Fruit fly (Drosophila melanogaster) whole organism, embryonic: ENCODE results near the gene Non3.

Source experiments
- Aef1 ChIP-seq: fragments of 200-800 bp; sonication (Bioruptor generic); IDR thresholded peaks from 3 replicates; pipeline ENCODE4 v1.3.6; 2022; ENCODE audit warnings: missing biosample characterization, missing genetic modification characterization
- BtbVII ChIP-seq: fragments of 200-800 bp; sonication (Bioruptor generic); optimal IDR thresholded peaks from 3 replicates; lab custom pipeline; 2017; ENCODE audit warnings: missing biosample characterization, mild to moderate bottlenecking, missing genetic modification characterization
- CG10267 ChIP-seq: fragments of 200-800 bp; sonication (Bioruptor generic); optimal IDR thresholded peaks from 2 replicates; lab custom pipeline; 2018; ENCODE audit warnings: missing biosample characterization, mild to moderate bottlenecking, missing genetic modification characterization, moderate library complexity
- CG10462 ChIP-seq: fragments of 200-800 bp; sonication (Bioruptor generic); optimal IDR thresholded peaks from 2 replicates; lab custom pipeline; 2016; ENCODE audit warnings: missing biosample characterization, missing genetic modification characterization
- CG12104 ChIP-seq: fragments of 200-800 bp; sonication (Bioruptor generic); optimal IDR thresholded peaks from 3 replicates; lab custom pipeline; 2016; ENCODE audit warnings: missing biosample characterization, missing genetic modification characterization
- CG12299 ChIP-seq: fragments of 200-800 bp; sonication (Bioruptor generic); optimal IDR thresholded peaks from 2 replicates; lab custom pipeline; 2018; ENCODE audit warnings: missing biosample characterization, mild to moderate bottlenecking, missing genetic modification characterization
- CG12942 ChIP-seq: fragments of 200-800 bp; sonication (Bioruptor generic); optimal IDR thresholded peaks from 3 replicates; lab custom pipeline; 2016; ENCODE audit warnings: missing biosample characterization, missing genetic modification characterization
- CG13424 ChIP-seq: fragments of 200-800 bp; sonication (Bioruptor generic); optimal IDR thresholded peaks from 2 replicates; lab custom pipeline; 2019; ENCODE audit warnings: missing biosample characterization, mild to moderate bottlenecking, missing genetic modification characterization, moderate library complexity
- CG13624 ChIP-seq: fragments of 200-800 bp; sonication (Bioruptor generic); optimal IDR thresholded peaks from 2 replicates; lab custom pipeline; 2016; ENCODE audit warnings: missing biosample characterization, missing genetic modification characterization
- CG17361 ChIP-seq: fragments of 200-800 bp; sonication (Bioruptor generic); IDR thresholded peaks from 3 replicates; pipeline ENCODE4 v1.3.6; 2022; ENCODE audit warnings: missing biosample characterization, missing genetic modification characterization
- CG17802 ChIP-seq: fragments of 200-800 bp; sonication (Bioruptor generic); optimal IDR thresholded peaks from 2 replicates; lab custom pipeline; 2018; ENCODE audit warnings: missing biosample characterization, mild to moderate bottlenecking, missing genetic modification characterization, moderate library complexity
- CG18011 ChIP-seq: fragments of 200-800 bp; sonication (Bioruptor generic); optimal IDR thresholded peaks from 2 replicates; lab custom pipeline; 2017; ENCODE audit warnings: missing biosample characterization, missing genetic modification characterization, mild to moderate bottlenecking, moderate library complexity, missing genotype
- CG18619 ChIP-seq: fragments of 200-800 bp; sonication (Bioruptor generic); optimal IDR thresholded peaks from 3 replicates; lab custom pipeline; 2017; ENCODE audit warnings: missing biosample characterization, mild to moderate bottlenecking, missing genetic modification characterization
- CG2678 ChIP-seq: fragments of 200-800 bp; sonication (Bioruptor generic); optimal IDR thresholded peaks from 3 replicates; lab custom pipeline; 2019; ENCODE audit warnings: missing biosample characterization, mild to moderate bottlenecking, missing genetic modification characterization, moderate library complexity
- CG4282 ChIP-seq: fragments of 200-800 bp; sonication (Bioruptor generic); optimal IDR thresholded peaks from 2 replicates; lab custom pipeline; 2016; ENCODE audit warnings: missing biosample characterization, missing genetic modification characterization
- CG4328 ChIP-seq: fragments of 200-800 bp; sonication (Bioruptor generic); optimal IDR thresholded peaks from 3 replicates; lab custom pipeline; 2017; ENCODE audit warnings: missing biosample characterization, missing genetic modification reagents, missing genetic modification characterization
- CG4360 ChIP-seq: fragments of 200-800 bp; sonication (Bioruptor generic); IDR thresholded peaks from 2 replicates; pipeline ENCODE4 v1.3.6; 2022; ENCODE audit warnings: missing biosample characterization, missing genetic modification characterization
- CG4854 ChIP-seq: fragments of 200-800 bp; sonication (Bioruptor generic); optimal IDR thresholded peaks from 2 replicates; lab custom pipeline; 2016; ENCODE audit warnings: missing biosample characterization, missing genetic modification characterization, inconsistent platforms
- CG7556 ChIP-seq: fragments of 200-800 bp; sonication (Bioruptor generic); optimal IDR thresholded peaks from 2 replicates; lab custom pipeline; 2017; ENCODE audit warnings: missing biosample characterization, mild to moderate bottlenecking, missing genetic modification characterization
- CrebB ChIP-seq: fragments of 200-800 bp; sonication (Bioruptor generic); optimal IDR thresholded peaks from 3 replicates; lab custom pipeline; 2018; ENCODE audit warnings: missing biosample characterization, mild to moderate bottlenecking, missing genetic modification characterization
- Dp ChIP-seq: fragments of 200-800 bp; sonication (Bioruptor generic); optimal IDR thresholded peaks from 2 replicates; lab custom pipeline; 2018; ENCODE audit warnings: missing biosample characterization, mild to moderate bottlenecking, missing genetic modification characterization, moderate library complexity
- Hr78 ChIP-seq, 2 experiments: fragments of 200-800 bp in 1 of 2; fragments of >200 bp in 1 of 2; sonication (Bioruptor generic) in 1 of 2; optimal IDR thresholded peaks; 2 replicates each; lab custom pipeline; 2017 to 2019; ENCODE audit warnings: missing biosample characterization in 2 of 2, missing genetic modification characterization in 2 of 2, mild to moderate bottlenecking in 1 of 2, moderate library complexity in 1 of 2
- Mes4 ChIP-seq: fragments of 200-800 bp; sonication (Bioruptor generic); optimal IDR thresholded peaks from 2 replicates; lab custom pipeline; 2016; ENCODE audit warnings: missing biosample characterization, missing genetic modification characterization
- NC2β ChIP-seq: fragments of 200-800 bp; sonication (Bioruptor generic); optimal IDR thresholded peaks from 2 replicates; lab custom pipeline; 2016; ENCODE audit warnings: missing biosample characterization, missing genetic modification characterization
- Nf-YB ChIP-seq: fragments of 200-800 bp; sonication (Bioruptor generic); optimal IDR thresholded peaks from 3 replicates; lab custom pipeline; 2019; ENCODE audit warnings: missing biosample characterization, mild to moderate bottlenecking, missing genetic modification characterization, moderate library complexity
- Stat92E ChIP-seq, 3 experiments: fragments of >200 bp in 2 of 3; fragments of 200-800 bp in 1 of 3; sonication (Bioruptor generic) in 1 of 3; optimal IDR thresholded peaks; 2 replicates each; lab custom pipeline; 2017 to 2019; ENCODE audit warnings: missing biosample characterization in 3 of 3, missing genetic modification characterization in 3 of 3, mild to moderate bottlenecking in 1 of 3, moderate library complexity in 1 of 3
- YL-1 ChIP-seq: fragments of 200-800 bp; sonication (Bioruptor generic); optimal IDR thresholded peaks from 3 replicates; lab custom pipeline; 2017; ENCODE audit warnings: missing biosample characterization, mild to moderate bottlenecking, missing genetic modification characterization
- aop ChIP-seq: fragments of 200-800 bp; sonication (Bioruptor generic); IDR thresholded peaks from 2 replicates; pipeline ENCODE4 v1.3.6; 2022; ENCODE audit warnings: missing biosample characterization, missing genetic modification characterization
- bbx ChIP-seq: fragments of 200-800 bp; sonication (Bioruptor generic); IDR thresholded peaks from 2 replicates; pipeline ENCODE4 v1.3.6; 2022; ENCODE audit warnings: missing biosample characterization, missing genetic modification characterization; ENCODE audit not compliant: partially characterized antibody
- cas ChIP-seq: fragments of 200-800 bp; sonication (Bioruptor generic); IDR thresholded peaks from 2 replicates; pipeline ENCODE4 v1.3.6; 2022; ENCODE audit warnings: missing biosample characterization, missing genetic modification characterization
- chm ChIP-seq: fragments of 200-800 bp; sonication (Bioruptor generic); IDR thresholded peaks from 2 replicates; pipeline ENCODE4 v1.3.6; 2022; ENCODE audit warnings: missing biosample characterization, missing genetic modification characterization
- esg ChIP-seq: fragments of 200-800 bp; sonication (Bioruptor generic); conservative IDR thresholded peaks from 2 replicates; pipeline ENCODE4 v1.3.6; 2022; ENCODE audit warnings: missing biosample characterization, missing genetic modification characterization
- fd96Cb ChIP-seq: fragments of 200-800 bp; sonication (Bioruptor generic); optimal IDR thresholded peaks from 2 replicates; lab custom pipeline; 2018; ENCODE audit warnings: missing biosample characterization, mild to moderate bottlenecking, missing genetic modification characterization, moderate library complexity
- fru ChIP-seq: fragments of >200 bp; optimal IDR thresholded peaks from 2 replicates; lab custom pipeline; 2017
- her ChIP-seq: fragments of 200-800 bp; sonication (Bioruptor generic); optimal IDR thresholded peaks from 2 replicates; lab custom pipeline; 2016; ENCODE audit warnings: missing biosample characterization, missing genetic modification characterization
- jing ChIP-seq: fragments of 200-800 bp; sonication (Bioruptor generic); optimal IDR thresholded peaks from 2 replicates; lab custom pipeline; 2018; ENCODE audit warnings: missing biosample characterization, mild to moderate bottlenecking, missing genetic modification characterization
- lilli ChIP-seq: fragments of 200-800 bp; sonication (Bioruptor generic); optimal IDR thresholded peaks from 3 replicates; lab custom pipeline; 2016; ENCODE audit warnings: missing biosample characterization, missing genetic modification characterization
- nerfin-1 ChIP-seq: fragments of 200-800 bp; sonication (Bioruptor generic); optimal IDR thresholded peaks from 3 replicates; lab custom pipeline; 2019; ENCODE audit warnings: missing biosample characterization, mild to moderate bottlenecking, missing genetic modification characterization, moderate library complexity
- pan ChIP-seq, 4 experiments: fragments of >200 bp in 3 of 4; fragments of 200-800 bp in 1 of 4; sonication (Bioruptor generic) in 1 of 4; optimal IDR thresholded peaks in 3 of 4; IDR thresholded peaks in 1 of 4; 2 replicates each; pipeline versions ENCODE4 v1.3.6 to Lab custom; 2017 to 2022; ENCODE audit warnings: missing biosample characterization in 2 of 4, missing genetic modification characterization in 2 of 4, mixed read lengths in 1 of 4
- pb ChIP-seq: fragments of 200-800 bp; sonication (Bioruptor generic); optimal IDR thresholded peaks from 3 replicates; lab custom pipeline; 2016; ENCODE audit warnings: missing biosample characterization, missing genetic modification characterization
- pum ChIP-seq: fragments of 200-800 bp; sonication (Bioruptor generic); optimal IDR thresholded peaks from 2 replicates; lab custom pipeline; 2016; ENCODE audit warnings: missing biosample characterization, missing genetic modification characterization
- row ChIP-seq: fragments of 200-800 bp; sonication (Bioruptor generic); IDR thresholded peaks from 3 replicates; pipeline ENCODE4 v1.3.6; 2022; ENCODE audit warnings: missing biosample characterization, missing genetic modification characterization
- seq ChIP-seq: fragments of 200-800 bp; sonication (Bioruptor generic); IDR thresholded peaks from 2 replicates; pipeline ENCODE4 v1.3.6; 2022; ENCODE audit warnings: missing biosample characterization, missing genetic modification characterization
- tgo ChIP-seq: fragments of 200-800 bp; sonication (Bioruptor generic); IDR thresholded peaks from 3 replicates; pipeline ENCODE4 v1.3.6; 2022; ENCODE audit warnings: missing biosample characterization, missing genetic modification characterization
- tup ChIP-seq: fragments of 200-800 bp; sonication (Bioruptor generic); optimal IDR thresholded peaks from 2 replicates; lab custom pipeline; 2016; ENCODE audit warnings: missing biosample characterization, mild to moderate bottlenecking, missing genetic modification characterization, moderate library complexity
- unc-4 ChIP-seq: fragments of 200-800 bp; sonication (Bioruptor generic); IDR thresholded peaks from 2 replicates; pipeline ENCODE4 v1.3.6; 2022; ENCODE audit warnings: missing biosample characterization, missing genetic modification characterization; ENCODE audit not compliant: partially characterized antibody
- zfh1 ChIP-seq: fragments of 200-800 bp; sonication (Bioruptor generic); IDR thresholded peaks from 3 replicates; pipeline ENCODE4 v1.3.6; 2022; ENCODE audit warnings: missing biosample characterization, missing genetic modification characterization

Non3 gene

DNA sequence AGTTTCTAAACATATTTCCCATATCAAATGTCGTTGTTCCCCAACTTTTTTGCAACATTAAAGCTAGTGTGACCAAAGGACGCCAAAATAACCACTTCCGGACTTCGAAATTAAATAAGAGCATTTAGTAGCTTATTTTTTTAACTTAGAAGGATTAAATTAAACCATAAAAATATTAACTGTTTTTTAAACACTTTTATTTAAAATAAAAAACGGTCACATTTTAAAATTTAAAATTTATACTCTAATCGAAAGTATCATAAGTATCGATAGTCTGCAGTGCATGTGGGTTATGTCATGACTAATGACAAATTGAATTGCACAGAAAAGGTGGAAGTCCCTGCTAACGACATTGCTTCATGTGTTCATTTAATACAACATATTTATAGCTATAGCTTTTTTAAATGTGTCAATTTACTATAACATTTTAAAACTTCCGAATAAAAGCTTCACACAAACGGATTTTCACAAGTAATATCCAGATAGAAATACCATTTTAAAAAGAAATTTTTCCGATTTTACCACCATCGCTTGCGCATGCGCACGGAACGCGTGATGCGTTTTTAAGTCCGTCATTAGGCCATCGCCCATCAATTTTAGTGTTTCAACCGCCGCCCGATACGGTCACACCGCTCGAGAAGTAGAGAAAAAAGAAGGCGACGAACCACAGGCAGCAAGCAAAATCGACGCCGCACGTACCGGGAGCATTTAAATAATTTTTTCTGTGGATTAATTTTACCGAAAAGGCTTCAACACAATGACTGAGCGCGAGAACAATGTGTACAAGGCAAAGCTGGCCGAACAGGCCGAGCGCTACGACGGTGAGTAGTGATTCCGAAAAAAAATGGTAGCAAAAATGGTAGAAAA lies 18.8 kb downstream of the Non3 start, which contains the start of the genes CG7156 and 14-3-3epsilon (continued):
- TF ChIP-seq CG18011 (GFP tag; lab: Kevin White, UChicago) (peak; percentile 45), zfh1 (GFP tag; lab: Robert Waterston, UW) (0 out of 3 replicates have a peak, but pooled peaks have one; percentile 37), pum (GFP tag; lab: Kevin White, UChicago) (peak; percentile 4), CG17802 (tag; lab: Kevin White, UChicago) (no peak), CG10462 (GFP tag; lab: Kevin White, UChicago) (peak; percentile 11), Mes4 (GFP tag; lab: Kevin White, UChicago) (peak; percentile 14), CG18619 (GFP tag; lab: Kevin White, UChicago) (peak; percentile 29), nerfin-1 (tag; lab: Kevin White, UChicago) (peak; percentile 7), CG4360 (GFP tag; lab: Robert Waterston, UW) (0 out of 2 replicates have a peak, but pooled peaks have one; percentile 24), bbx (GFP tag; lab: Robert Waterston, UW) (peak; percentile 49), cas (no peak), CG4328 (GFP tag; lab: Kevin White, UChicago) (peak; percentile 2), pb (GFP tag; lab: Kevin White, UChicago) (no peak), row (GFP tag; lab: Robert Waterston, UW) (peak; percentile 35), tup (GFP tag; lab: Kevin White, UChicago) (no peak), Dp (peak; percentile 65), tgo (peak; percentile 22; the same call in 1 of the 3 replicates), Nf-YB (GFP tag; lab: Kevin White, UChicago) (peak; percentile 19), CG12104 (GFP tag; lab: Kevin White, UChicago) (peak; percentile 36), esg (no peak), Aef1 (no peak), Stat92E (GFP tag; optimal IDR thresholded peaks at IDR 0.05; lab: Kevin White, UChicago) (peak in 1 of 3 experiments; percentile 63), her (GFP tag; lab: Kevin White, UChicago) (no peak), pan (optimal IDR thresholded peaks at IDR 0.05; lab: Kevin White, UChicago) (no peak), pan (GFP tag; optimal IDR thresholded peaks at IDR 0.05 in 1 of 2, IDR thresholded peaks at IDR 0.05 in 1 of 2) (peak in 1 of 2 experiments; percentile 59), jing (GFP tag; lab: Kevin White, UChicago) (no peak), YL-1 (peak; percentile 18), CG7556 (GFP tag; lab: Kevin White, UChicago) (peak; percentile 43), CG4282 (GFP tag; lab: Kevin White, UChicago) (peak; percentile 9), Hr78 (GFP tag; optimal IDR thresholded peaks at IDR 0.05; lab: Kevin White, UChicago) (no peak), CG13424 (peak; percentile 26), lilli (GFP tag; lab: Kevin White, UChicago) (peak; percentile 59), CG4854 (GFP tag; lab: Kevin White, UChicago) (no peak), CG10267 (tag; lab: Kevin White, UChicago) (peak; percentile 75), CG12299 (tag; lab: Kevin White, UChicago) (peak; percentile 43), CrebB (no peak), aop (GFP tag; lab: Robert Waterston, UW) (0 out of 2 replicates have a peak, but pooled peaks have one; percentile 8), fd96Cb (tag; lab: Kevin White, UChicago) (no peak), unc-4 (GFP tag; lab: Robert Waterston, UW) (peak; percentile 45; the same call in 1 of the 2 replicates), seq (GFP tag; lab: Robert Waterston, UW) (peak; percentile 36; the same call in 1 of the 2 replicates), CG12942 (GFP tag; lab: Kevin White, UChicago) (peak; percentile 16), BtbVII (GFP tag; lab: Kevin White, UChicago) (peak; percentile 25), fru (lab: Kevin White, UChicago) (no peak), NC2β (no peak), CG2678 (tag; lab: Kevin White, UChicago) (no peak), chm (GFP tag; lab: Robert Waterston, UW) (peak; percentile 77), CG13624 (GFP tag; lab: Kevin White, UChicago) (peak; percentile 9), CG17361 (GFP tag; lab: Robert Waterston, UW) (peak; percentile 73; the same call in 2 of the 3 replicates)
